Worm (Caenorhabditis elegans) whole organism, midembryonic: ENCODE measurements around the gene F54D5.7.
A peak's percentile ranks its signal among the peaks of the same experiment; 100 is the strongest.

Source experiments
- T22C8.4 ChIP-seq: fragments of 200-800 bp; sonication (Bioruptor generic); IDR thresholded peaks from 2 replicates; pipeline ENCODE4 v1.3.6; 2022; ENCODE audit warnings: missing genetic modification characterization, missing compliant biosample characterization
- cog-1 ChIP-seq: sonication (generic microtip); optimal IDR thresholded peaks from 2 replicates; lab custom pipeline; 2016; ENCODE audit warnings: missing genetic modification characterization, missing compliant biosample characterization
- flt-1 ChIP-seq: fragments of 200-800 bp; sonication (Bioruptor generic); IDR thresholded peaks from 2 replicates; pipeline ENCODE4 v1.3.6; 2022; ENCODE audit warnings: missing genetic modification characterization, missing compliant biosample characterization
- klf-2 ChIP-seq: fragments of 200-800 bp; sonication (Bioruptor generic); conservative IDR thresholded peaks from 2 replicates; pipeline ENCODE4 v1.3.6; 2022; ENCODE audit warnings: missing genetic modification reagents, missing genetic modification characterization, missing compliant biosample characterization
- med-1 ChIP-seq: sonication (generic microtip); optimal IDR thresholded peaks from 2 replicates; lab custom pipeline; 2017; ENCODE audit warnings: missing genetic modification characterization, mild to moderate bottlenecking, missing compliant biosample characterization, antibody characterized with exemption, missing genetic modification reagents; ENCODE audit not compliant: insufficient read depth
- ref-1 ChIP-seq: fragments of 200-800 bp; sonication (Bioruptor generic); conservative IDR thresholded peaks from 2 replicates; pipeline ENCODE4 v1.3.6; 2022; ENCODE audit warnings: missing genetic modification reagents, missing genetic modification characterization, missing compliant biosample characterization
- tab-1 ChIP-seq: fragments of 200-800 bp; sonication (Bioruptor generic); IDR thresholded peaks from 2 replicates; pipeline ENCODE4 v1.3.6; 2022; ENCODE audit warnings: missing genetic modification characterization, missing compliant biosample characterization
- ztf-23 ChIP-seq: fragments of 200-800 bp; sonication (Bioruptor generic); IDR thresholded peaks from 2 replicates; pipeline ENCODE4 v1.3.6; 2022; ENCODE audit warnings: missing genetic modification reagents, missing genetic modification characterization, missing compliant biosample characterization
- ztf-29 ChIP-seq: fragments of 200-800 bp; sonication (Bioruptor generic); IDR thresholded peaks from 2 replicates; pipeline ENCODE4 v1.3.6; 2022; ENCODE audit warnings: missing genetic modification reagents, missing genetic modification characterization, missing compliant biosample characterization

F54D5.7 gene

ce11 chrII:11566970-11567711 lies 19.8 kb downstream of the F54D5.7 start, which contains the start of gene F54D5.5:
Gene F54D5.5, minus strand, starts transcription at chrII:11567020.
- TF ChIP-seq ztf-23 (GFP tag; lab: Robert Waterston, UW) (peak; percentile 47; the same call in 1 of the 2 replicates), flt-1 (peak; percentile 72; the same call in 1 of the 2 replicates), tab-1 (GFP tag; lab: Robert Waterston, UW) (0 out of 2 replicates have a peak, but pooled peaks have one; percentile 65), cog-1 (tag; lab: Kevin White, UChicago) (peak; percentile 70), klf-2 (GFP tag; lab: Robert Waterston, UW) (no peak), ztf-29 (GFP tag; lab: Robert Waterston, UW) (no peak), ref-1 (GFP tag; lab: Robert Waterston, UW) (no peak), med-1 (GFP tag; lab: Kevin White, UChicago) (no peak), T22C8.4 (no peak)

ce11 chrII:11568670-11569069 lies 21.4 kb downstream of the F54D5.7 start:
- TF ChIP-seq flt-1 (no peak), klf-2 (GFP tag; lab: Robert Waterston, UW) (no peak), ztf-29 (GFP tag; lab: Robert Waterston, UW) (no peak), T22C8.4 (no peak), ref-1 (GFP tag; lab: Robert Waterston, UW) (no peak), ztf-23 (GFP tag; lab: Robert Waterston, UW) (no peak), med-1 (GFP tag; lab: Kevin White, UChicago) (no peak), tab-1 (GFP tag; lab: Robert Waterston, UW) (no peak), cog-1 (tag; lab: Kevin White, UChicago) (no peak)

DNA sequence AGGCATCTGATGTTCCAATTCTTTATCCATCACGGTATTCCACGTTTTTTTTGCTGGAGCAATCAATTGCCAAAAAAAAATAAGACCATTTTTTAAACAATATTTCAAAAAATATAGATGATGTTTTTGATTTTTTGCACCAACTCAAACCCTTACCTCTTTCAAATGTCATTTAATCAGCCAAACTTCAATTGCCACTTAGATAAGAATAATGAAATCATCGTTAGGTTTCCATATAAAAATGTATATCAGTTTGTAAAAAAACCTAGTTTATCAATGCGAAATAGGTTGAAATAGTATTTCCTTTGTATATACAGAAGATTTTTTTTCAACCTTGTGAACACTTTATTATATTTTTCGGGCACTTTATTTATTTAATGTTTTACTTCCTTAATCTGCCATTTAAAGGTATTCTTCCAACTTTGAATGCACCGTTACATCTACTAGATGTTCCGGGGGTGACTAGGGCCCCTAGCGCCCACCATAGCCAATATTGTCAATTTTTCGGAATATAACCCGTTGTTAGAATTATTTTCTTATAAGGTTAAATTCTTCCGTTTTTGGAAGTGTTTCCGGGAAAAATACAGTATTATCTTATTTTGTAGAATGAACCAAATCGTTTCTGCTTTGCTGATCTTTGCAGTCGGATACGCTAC lies 22.0 kb downstream of the F54D5.7 start, which contains the start of the genes F54D5.23 and F54D5.4:
Gene F54D5.23 (minus strand): TSS at position 75 of the 656 bp plus-strand sequence.
Gene F54D5.4 (plus strand): TSS at position 606 of the 656 bp plus-strand sequence.
- TF ChIP-seq flt-1: no peak
- no peak for TF ChIP-seq ref-1 (GFP tag; lab: Robert Waterston, UW)
- no peak for TF ChIP-seq med-1 (GFP tag; lab: Kevin White, UChicago)
- TF ChIP-seq tab-1 (GFP tag; lab: Robert Waterston, UW): no peak
- TF ChIP-seq cog-1 (tag; lab: Kevin White, UChicago): no peak
- no peak for TF ChIP-seq ztf-29 (GFP tag; lab: Robert Waterston, UW)
- TF ChIP-seq ztf-23 (GFP tag; lab: Robert Waterston, UW): no peak
- TF ChIP-seq T22C8.4: no peak
- TF ChIP-seq klf-2 (GFP tag; lab: Robert Waterston, UW): no peak

DNA sequence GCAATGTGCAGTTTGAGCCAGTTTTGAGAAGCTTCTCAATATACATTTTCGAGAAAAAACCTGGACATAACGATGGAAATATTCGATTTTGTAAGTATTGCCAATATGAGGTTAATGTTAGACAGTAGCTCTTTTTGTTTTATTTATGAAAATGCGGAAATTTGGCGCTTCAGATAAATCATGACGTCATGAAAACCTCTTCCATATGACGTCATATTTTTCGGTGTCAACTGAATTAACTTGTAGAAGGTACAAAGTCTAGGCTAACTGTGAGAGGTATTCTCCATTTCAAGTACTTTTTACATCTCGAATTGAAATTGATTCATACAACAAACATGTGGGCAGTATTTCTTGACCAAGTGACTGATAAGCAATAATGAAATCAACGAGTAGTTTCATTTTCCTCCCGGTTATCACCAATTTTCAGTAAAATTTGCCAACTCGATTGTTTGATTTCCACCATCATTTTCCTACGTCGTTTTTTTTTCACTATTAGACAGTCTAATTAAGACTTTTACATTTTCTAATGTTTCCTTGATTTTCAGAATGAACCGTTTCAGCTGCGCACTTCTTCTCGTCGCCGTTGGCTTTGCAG lies 24.0 kb downstream of the F54D5.7 start, which contains the start of gene F54D5.3:
Gene F54D5.3 (plus strand): TSS at position 546 of the 595 bp plus-strand sequence.
- no peak for TF ChIP-seq klf-2 (GFP tag; lab: Robert Waterston, UW)
- TF ChIP-seq ztf-29 (GFP tag; lab: Robert Waterston, UW): no peak
- no peak for TF ChIP-seq flt-1
- TF ChIP-seq cog-1 (tag; lab: Kevin White, UChicago): no peak
- TF ChIP-seq ref-1 (GFP tag; lab: Robert Waterston, UW): no peak

- TF ChIP-seq ztf-23 (GFP tag; lab: Robert Waterston, UW) (no peak), ref-1 (GFP tag; lab: Robert Waterston, UW) (no peak), tab-1 (GFP tag; lab: Robert Waterston, UW) (no peak)
These were observed 25.6 kb downstream of the F54D5.7 start, which contains the start of gene F54D5.2 for ce11 chrII:11572944-11573343. Gene F54D5.2, plus strand, starts transcription at chrII:11573180.

ce11 chrII:11577397-11577796 lies 30.1 kb downstream of the F54D5.7 start, which contains the start of gene pcs-1:
Gene pcs-1, minus strand, starts transcription at chrII:11577740.
- TF ChIP-seq med-1 (GFP tag; lab: Kevin White, UChicago): no peak
- no peak for TF ChIP-seq ref-1 (GFP tag; lab: Robert Waterston, UW)
- TF ChIP-seq tab-1 (GFP tag; lab: Robert Waterston, UW): no peak
- no peak for TF ChIP-seq ztf-23 (GFP tag; lab: Robert Waterston, UW)
- no peak for TF ChIP-seq klf-2 (GFP tag; lab: Robert Waterston, UW)
- no peak for TF ChIP-seq T22C8.4
- no peak for TF ChIP-seq flt-1
- no peak for TF ChIP-seq cog-1 (tag; lab: Kevin White, UChicago)
- no peak for TF ChIP-seq ztf-29 (GFP tag; lab: Robert Waterston, UW)

DNA sequence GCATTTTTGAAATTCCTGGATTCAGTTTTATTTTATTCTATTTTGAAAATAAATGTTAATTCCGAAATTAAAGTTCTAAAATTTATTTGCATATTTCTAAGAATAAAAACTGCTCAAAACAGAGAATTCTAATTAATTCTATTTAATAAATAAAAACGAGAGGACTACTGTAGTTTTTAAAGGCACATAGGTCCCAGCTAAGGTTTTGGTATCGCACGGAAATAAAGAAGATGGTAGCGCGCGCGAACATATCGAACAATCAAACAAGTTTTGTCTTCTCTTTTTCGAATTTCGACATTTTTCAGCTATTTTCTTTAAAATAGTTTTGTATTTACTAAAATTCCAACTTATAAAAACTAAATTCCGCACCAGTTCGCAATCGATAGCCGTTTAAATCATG lies 30.5 kb downstream of the F54D5.7 start:
- TF ChIP-seq flt-1: no peak
- no peak for TF ChIP-seq tab-1 (GFP tag; lab: Robert Waterston, UW)
- TF ChIP-seq ztf-23 (GFP tag; lab: Robert Waterston, UW): no peak
- no peak for TF ChIP-seq T22C8.4
- TF ChIP-seq klf-2 (GFP tag; lab: Robert Waterston, UW): no peak
- no peak for TF ChIP-seq cog-1 (tag; lab: Kevin White, UChicago)
- TF ChIP-seq med-1 (GFP tag; lab: Kevin White, UChicago): no peak
- no peak for TF ChIP-seq ztf-29 (GFP tag; lab: Robert Waterston, UW)
- TF ChIP-seq ref-1 (GFP tag; lab: Robert Waterston, UW): no peak

DNA sequence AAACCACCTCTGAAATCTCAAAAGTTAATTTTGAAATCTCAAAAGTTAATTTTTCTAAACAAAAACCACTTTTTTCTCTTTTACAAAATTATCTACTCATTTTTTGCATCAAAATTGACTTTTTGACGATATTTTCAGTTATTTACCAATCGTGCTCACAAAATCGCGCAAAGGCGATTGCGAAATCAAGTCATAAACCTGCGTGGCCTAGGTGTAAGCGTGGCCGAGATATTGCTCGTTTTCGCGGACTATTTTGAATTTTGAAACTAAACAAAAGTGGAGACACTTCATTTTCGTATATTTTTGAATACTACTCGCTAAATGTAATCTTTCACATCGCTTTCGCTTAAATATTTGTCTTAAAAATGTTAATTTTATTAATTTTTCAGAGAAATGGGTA lies 31.0 kb downstream of the F54D5.7 start, which contains the start of gene smc-6:
Gene smc-6 (plus strand): TSS at position 390 of the 400 bp plus-strand sequence.
- TF ChIP-seq cog-1 (tag; lab: Kevin White, UChicago): no peak
- no peak for TF ChIP-seq klf-2 (GFP tag; lab: Robert Waterston, UW)
- TF ChIP-seq tab-1 (GFP tag; lab: Robert Waterston, UW): no peak
- TF ChIP-seq flt-1: no peak
- TF ChIP-seq ztf-29 (GFP tag; lab: Robert Waterston, UW): no peak
- TF ChIP-seq ztf-23 (GFP tag; lab: Robert Waterston, UW): no peak
- TF ChIP-seq T22C8.4: no peak
- no peak for TF ChIP-seq med-1 (GFP tag; lab: Kevin White, UChicago)
- no peak for TF ChIP-seq ref-1 (GFP tag; lab: Robert Waterston, UW)
